Fruit fly (Drosophila melanogaster) whole organism, embryonic: Measurements from ENCODE around the gene CG3348.
A peak's percentile ranks its signal among the peaks of the same experiment; 100 is the strongest.

ENCODE experiments used
- CG1024 ChIP-seq: fragments of 200-800 bp; sonication (Bioruptor generic); IDR thresholded peaks from 2 replicates; pipeline ENCODE4 v1.3.6; 2022; ENCODE audit warnings: missing biosample characterization, missing genetic modification characterization
- CG10267 ChIP-seq: fragments of 200-800 bp; sonication (Bioruptor generic); optimal IDR thresholded peaks from 2 replicates; lab custom pipeline; 2018; ENCODE audit warnings: missing biosample characterization, mild to moderate bottlenecking, missing genetic modification characterization, moderate library complexity
- CG10462 ChIP-seq: fragments of 200-800 bp; sonication (Bioruptor generic); optimal IDR thresholded peaks from 2 replicates; lab custom pipeline; 2016; ENCODE audit warnings: missing biosample characterization, missing genetic modification characterization
- CG10543 ChIP-seq: fragments of 200-800 bp; sonication (Bioruptor generic); optimal IDR thresholded peaks from 3 replicates; lab custom pipeline; 2017; ENCODE audit warnings: missing biosample characterization, mild to moderate bottlenecking, missing genetic modification characterization, moderate library complexity
- CG11085 ChIP-seq: fragments of 200-800 bp; sonication (Bioruptor generic); IDR thresholded peaks from 2 replicates; pipeline ENCODE4 v1.3.6; 2022; ENCODE audit warnings: missing biosample characterization, missing genetic modification characterization
- CG11695 ChIP-seq: fragments of 200-800 bp; sonication (Bioruptor generic); IDR thresholded peaks from 3 replicates; pipeline ENCODE4 v1.3.6; 2022; ENCODE audit warnings: missing biosample characterization, missing genetic modification characterization
- CG15269 ChIP-seq: fragments of 200-800 bp; sonication (Bioruptor generic); optimal IDR thresholded peaks from 2 replicates; lab custom pipeline; 2018; ENCODE audit warnings: missing biosample characterization, mild to moderate bottlenecking, missing genetic modification characterization, moderate library complexity
- CG16813 ChIP-seq: fragments of 200-800 bp; sonication (Bioruptor generic); IDR thresholded peaks from 3 replicates; pipeline ENCODE4 v1.3.6; 2022; ENCODE audit warnings: missing biosample characterization, missing genetic modification characterization; ENCODE audit not compliant: partially characterized antibody
- CG17328 ChIP-seq: fragments of 200-800 bp; sonication (Bioruptor generic); IDR thresholded peaks from 2 replicates; pipeline ENCODE4 v1.3.6; 2022; ENCODE audit warnings: missing biosample characterization, missing genetic modification characterization
- CG17385 ChIP-seq: fragments of 200-800 bp; sonication (Bioruptor generic); optimal IDR thresholded peaks from 3 replicates; lab custom pipeline; 2018; ENCODE audit warnings: missing biosample characterization, mild to moderate bottlenecking, missing genetic modification characterization
- CG2678 ChIP-seq: fragments of 200-800 bp; sonication (Bioruptor generic); optimal IDR thresholded peaks from 3 replicates; lab custom pipeline; 2019; ENCODE audit warnings: missing biosample characterization, mild to moderate bottlenecking, missing genetic modification characterization, moderate library complexity
- CG31365 ChIP-seq: fragments of 200-800 bp; sonication (Bioruptor generic); optimal IDR thresholded peaks from 2 replicates; lab custom pipeline; 2018; ENCODE audit warnings: missing biosample characterization, mild to moderate bottlenecking, missing genetic modification characterization
- CG32532 ChIP-seq: fragments of 200-800 bp; sonication (Bioruptor generic); IDR thresholded peaks from 2 replicates; pipeline ENCODE4 v1.3.6; 2022; ENCODE audit warnings: missing biosample characterization, missing genetic modification characterization
- CG3281 ChIP-seq: fragments of 200-800 bp; sonication (Bioruptor generic); optimal IDR thresholded peaks from 3 replicates; lab custom pipeline; 2017; ENCODE audit warnings: missing biosample characterization, mild to moderate bottlenecking, missing genetic modification characterization
- CG33557 ChIP-seq: fragments of 200-800 bp; sonication (Bioruptor generic); optimal IDR thresholded peaks from 2 replicates; lab custom pipeline; 2019; ENCODE audit warnings: missing biosample characterization, mild to moderate bottlenecking, missing genetic modification characterization, moderate library complexity
- CG3407 ChIP-seq: fragments of 200-800 bp; sonication (Bioruptor generic); optimal IDR thresholded peaks from 2 replicates; lab custom pipeline; 2018; ENCODE audit warnings: missing biosample characterization, mild to moderate bottlenecking, missing genetic modification characterization
- CG3726 ChIP-seq: fragments of 200-800 bp; sonication (Bioruptor generic); IDR thresholded peaks from 3 replicates; pipeline ENCODE4, ENCODE4 v1.3.6; 2022; ENCODE audit warnings: missing biosample characterization, missing genetic modification characterization
- CG4360 ChIP-seq: fragments of 200-800 bp; sonication (Bioruptor generic); IDR thresholded peaks from 2 replicates; pipeline ENCODE4 v1.3.6; 2022; ENCODE audit warnings: missing biosample characterization, missing genetic modification characterization
- CG4820 ChIP-seq: fragments of 200-800 bp; sonication (Bioruptor generic); optimal IDR thresholded peaks from 3 replicates; lab custom pipeline; 2016; ENCODE audit warnings: missing biosample characterization, missing genetic modification characterization
- CG5180 ChIP-seq: fragments of 200-800 bp; sonication (Bioruptor generic); optimal IDR thresholded peaks from 3 replicates; lab custom pipeline; 2017; ENCODE audit warnings: missing biosample characterization, missing genetic modification characterization, mild to moderate bottlenecking, moderate library complexity, missing genetic modification reagents
- CG8089 ChIP-seq: fragments of 200-800 bp; sonication (Bioruptor generic); optimal IDR thresholded peaks from 3 replicates; lab custom pipeline; 2016; ENCODE audit warnings: missing biosample characterization, missing genetic modification characterization
- CG9609 ChIP-seq: fragments of 200-800 bp; sonication (Bioruptor generic); optimal IDR thresholded peaks from 3 replicates; lab custom pipeline; 2016; ENCODE audit warnings: missing biosample characterization, missing genetic modification characterization
- CG9797 ChIP-seq: fragments of 200-800 bp; sonication (Bioruptor generic); optimal IDR thresholded peaks from 3 replicates; lab custom pipeline; 2018; ENCODE audit warnings: missing biosample characterization, mild to moderate bottlenecking, missing genetic modification characterization
- CkIIα-i1 ChIP-seq: fragments of 200-800 bp; sonication (Bioruptor generic); IDR thresholded peaks from 2 replicates; pipeline ENCODE4 v1.3.6; 2022; ENCODE audit warnings: missing biosample characterization, missing genetic modification characterization
- Doc2 ChIP-seq: fragments of 200-800 bp; sonication (Bioruptor generic); IDR thresholded peaks from 2 replicates; pipeline ENCODE4 v1.3.6; 2022; ENCODE audit warnings: missing biosample characterization, missing genetic modification characterization
- HmgZ ChIP-seq: fragments of 200-800 bp; sonication (Bioruptor generic); optimal IDR thresholded peaks from 2 replicates; lab custom pipeline; 2018; ENCODE audit warnings: missing biosample characterization, mild to moderate bottlenecking, missing genetic modification characterization
- Max ChIP-seq: fragments of 200-800 bp; sonication (Bioruptor generic); optimal IDR thresholded peaks from 2 replicates; lab custom pipeline; 2016; ENCODE audit warnings: missing biosample characterization, mild to moderate bottlenecking, missing genetic modification characterization
- Mes4 ChIP-seq: fragments of 200-800 bp; sonication (Bioruptor generic); optimal IDR thresholded peaks from 2 replicates; lab custom pipeline; 2016; ENCODE audit warnings: missing biosample characterization, missing genetic modification characterization
- NC2α ChIP-seq: fragments of 200-800 bp; sonication (Bioruptor generic); optimal IDR thresholded peaks from 2 replicates; lab custom pipeline; 2016; ENCODE audit warnings: missing biosample characterization, missing genetic modification characterization
- Ptx1 ChIP-seq: fragments of 200-800 bp; sonication (Bioruptor generic); IDR thresholded peaks from 2 replicates; pipeline ENCODE4 v1.3.6; 2022; ENCODE audit warnings: missing biosample characterization, missing genetic modification characterization
- Sox100B ChIP-seq: fragments of 200-800 bp; sonication (Bioruptor generic); optimal IDR thresholded peaks from 3 replicates; lab custom pipeline; 2018; ENCODE audit warnings: missing biosample characterization, mild to moderate bottlenecking, missing genetic modification characterization
- ash1 ChIP-seq: fragments of 200-800 bp; sonication (Bioruptor generic); optimal IDR thresholded peaks from 2 replicates; lab custom pipeline; 2018; ENCODE audit warnings: missing biosample characterization, mild to moderate bottlenecking, missing genetic modification characterization
- az2 ChIP-seq: fragments of 200-800 bp; sonication (Bioruptor generic); optimal IDR thresholded peaks from 3 replicates; lab custom pipeline; 2016; ENCODE audit warnings: missing biosample characterization, missing genetic modification characterization
- cas ChIP-seq: fragments of 200-800 bp; sonication (Bioruptor generic); IDR thresholded peaks from 2 replicates; pipeline ENCODE4 v1.3.6; 2022; ENCODE audit warnings: missing biosample characterization, missing genetic modification characterization
- danr ChIP-seq: fragments of 200-800 bp; sonication (Bioruptor generic); IDR thresholded peaks from 2 replicates; pipeline ENCODE4 v1.3.6; 2022; ENCODE audit warnings: missing biosample characterization, missing genetic modification characterization
- disco-r ChIP-seq: fragments of 200-800 bp; sonication (Bioruptor generic); optimal IDR thresholded peaks from 2 replicates; lab custom pipeline; 2016; ENCODE audit warnings: missing biosample characterization, missing genetic modification characterization
- fd96Cb ChIP-seq: fragments of 200-800 bp; sonication (Bioruptor generic); optimal IDR thresholded peaks from 2 replicates; lab custom pipeline; 2018; ENCODE audit warnings: missing biosample characterization, mild to moderate bottlenecking, missing genetic modification characterization, moderate library complexity
- gsb ChIP-seq: fragments of 200-800 bp; sonication (Bioruptor generic); IDR thresholded peaks from 2 replicates; pipeline ENCODE4 v1.3.6; 2022; ENCODE audit warnings: missing biosample characterization, missing genetic modification characterization
- gsb-n ChIP-seq: fragments of 200-800 bp; sonication (Bioruptor generic); optimal IDR thresholded peaks from 3 replicates; lab custom pipeline; 2018; ENCODE audit warnings: missing biosample characterization, mild to moderate bottlenecking, missing genetic modification characterization
- klu ChIP-seq: fragments of 200-800 bp; sonication (Bioruptor generic); IDR thresholded peaks from 2 replicates; pipeline ENCODE4 v1.3.6; 2022; ENCODE audit warnings: missing biosample characterization, missing genetic modification characterization
- lbe ChIP-seq: fragments of 200-800 bp; sonication (Bioruptor generic); optimal IDR thresholded peaks from 2 replicates; lab custom pipeline; 2016; ENCODE audit warnings: missing biosample characterization, mild to moderate bottlenecking, missing genetic modification characterization
- ranshi ChIP-seq: fragments of 200-800 bp; sonication (Bioruptor generic); IDR thresholded peaks from 2 replicates; pipeline ENCODE4 v1.3.6; 2022; ENCODE audit warnings: missing biosample characterization, missing genetic modification characterization
- repo ChIP-seq: fragments of 200-800 bp; sonication (Bioruptor generic); optimal IDR thresholded peaks from 2 replicates; lab custom pipeline; 2016; ENCODE audit warnings: missing biosample characterization, missing genetic modification characterization
- sc ChIP-seq, 3 experiments: fragments of >200 bp in 2 of 3; fragments of 200-800 bp in 1 of 3; sonication (Bioruptor generic) in 1 of 3; optimal IDR thresholded peaks; 2 replicates in 2 of 3; 3 replicates in 1 of 3; lab custom pipeline; 2017; ENCODE audit warnings: mild to moderate bottlenecking in 1 of 3, missing biosample characterization in 1 of 3, missing genetic modification characterization in 1 of 3, missing genetic modification reagents in 1 of 3
- sd ChIP-seq: fragments of 200-800 bp; sonication (Bioruptor generic); optimal IDR thresholded peaks from 3 replicates; lab custom pipeline; 2018; ENCODE audit warnings: missing biosample characterization, mild to moderate bottlenecking, missing genetic modification characterization, moderate library complexity
- slp2 ChIP-seq: fragments of 200-800 bp; sonication (Bioruptor generic); optimal IDR thresholded peaks from 2 replicates; lab custom pipeline; 2016; ENCODE audit warnings: missing biosample characterization, missing genetic modification characterization
- sob ChIP-seq: fragments of 200-800 bp; sonication (Bioruptor generic); IDR thresholded peaks from 2 replicates; pipeline ENCODE4 v1.3.6; 2022; ENCODE audit warnings: missing biosample characterization, missing genetic modification characterization
- vnd ChIP-seq: fragments of 200-800 bp; sonication (Bioruptor generic); IDR thresholded peaks from 3 replicates; pipeline ENCODE4 v1.3.6; 2022; ENCODE audit warnings: missing biosample characterization, missing genetic modification characterization; ENCODE audit not compliant: partially characterized antibody

Gene CG3348

DNA sequence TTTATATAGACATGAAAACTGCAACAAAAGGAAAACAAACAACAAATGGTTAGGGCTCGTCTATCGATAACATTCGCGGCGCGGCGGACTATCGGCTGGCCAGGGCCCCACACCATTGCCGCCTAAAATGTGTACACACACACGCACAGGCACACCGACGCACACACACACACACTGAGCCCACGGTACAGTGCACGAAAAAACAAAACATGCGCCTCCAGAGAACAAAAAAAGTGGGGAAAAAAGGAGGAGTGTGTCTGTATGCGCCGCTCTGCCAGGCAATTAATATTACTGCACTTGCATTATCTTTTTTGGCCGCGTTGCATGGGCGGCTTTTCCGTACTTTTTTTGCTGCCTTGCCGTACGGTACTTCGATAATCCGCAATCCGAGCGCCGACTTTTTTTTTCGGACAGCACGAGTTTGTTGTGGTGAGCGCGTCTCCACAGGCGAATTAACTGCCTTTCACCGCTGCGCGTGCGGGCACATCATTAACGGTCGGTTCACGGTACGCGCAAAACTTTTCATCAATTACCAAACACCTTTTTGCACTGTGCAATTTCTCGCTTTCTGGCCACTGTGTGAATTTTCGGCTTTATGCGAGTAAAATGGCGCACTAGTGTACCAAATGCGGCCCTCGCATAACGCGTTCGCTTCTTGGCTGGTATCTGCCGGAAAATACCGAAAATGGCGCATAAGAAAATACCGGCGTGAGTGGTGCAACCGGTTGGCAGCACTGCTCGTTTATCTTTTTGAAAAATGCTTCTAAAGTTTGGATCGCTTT lies 28.4 kb downstream of the CG3348 start, which contains the start of gene woc (continued):
- TF ChIP-seq CG3407 (GFP tag; lab: Kevin White, UChicago) (peak; percentile 8), CG16813 (GFP tag; lab: Robert Waterston, UW) (peak; percentile 71), klu (GFP tag; lab: Robert Waterston, UW) (no peak), CG10267 (tag; lab: Kevin White, UChicago) (peak; percentile 23), CG9609 (GFP tag; lab: Kevin White, UChicago) (peak; percentile 43), Max (GFP tag; lab: Kevin White, UChicago) (peak; percentile 48), CG32532 (GFP tag; lab: Robert Waterston, UW) (peak; percentile 68; the same call in 1 of the 2 replicates), Mes4 (no peak), CG9797 (peak; percentile 89), CG11695 (peak; percentile 85; the same call in 2 of the 3 replicates), CG15269 (no peak), sc (optimal IDR thresholded peaks at IDR 0.05; lab: Kevin White, UChicago) (no peak), sc (GFP tag; optimal IDR thresholded peaks at IDR 0.05; lab: Kevin White, UChicago) (no peak), CG1024 (GFP tag; lab: Robert Waterston, UW) (0 out of 2 replicates have a peak, but pooled peaks have one; percentile 2), CG3726 (GFP tag; lab: Robert Waterston, UW) (peak; percentile 55; the same call in 1 of the 3 replicates), vnd (GFP tag; lab: Robert Waterston, UW) (peak; percentile 80), danr (GFP tag; lab: Robert Waterston, UW) (peak; percentile 60; the same call in 1 of the 2 replicates), CG17385 (GFP tag; lab: Kevin White, UChicago) (no peak), Doc2 (no peak), CG8089 (no peak), CkIIα-i1 (no peak), sd (tag; lab: Kevin White, UChicago) (no peak), lbe (GFP tag; lab: Kevin White, UChicago) (no peak), Ptx1 (GFP tag; lab: Robert Waterston, UW) (peak; percentile 50), CG5180 (GFP tag; lab: Kevin White, UChicago) (no peak), ranshi (GFP tag; lab: Robert Waterston, UW) (no peak; the same call in 1 of the 2 replicates), repo (GFP tag; lab: Kevin White, UChicago) (peak; percentile 46), sob (peak; percentile 19; the same call in 1 of the 2 replicates), CG2678 (tag; lab: Kevin White, UChicago) (no peak), CG11085 (GFP tag; lab: Robert Waterston, UW) (no peak), az2 (GFP tag; lab: Kevin White, UChicago) (peak; percentile 27), cas (0 out of 2 replicates have a peak, but pooled peaks have one; percentile 14), gsb-n (tag; lab: Kevin White, UChicago) (no peak), disco-r (peak; percentile 4), CG4360 (GFP tag; lab: Robert Waterston, UW) (no peak), CG31365 (tag; lab: Kevin White, UChicago) (no peak), gsb (GFP tag; lab: Robert Waterston, UW) (no peak), CG10462 (GFP tag; lab: Kevin White, UChicago) (peak; percentile 6), CG4820 (GFP tag; lab: Kevin White, UChicago) (no peak), fd96Cb (tag; lab: Kevin White, UChicago) (no peak), CG33557 (GFP tag; lab: Kevin White, UChicago) (no peak), slp2 (GFP tag; lab: Kevin White, UChicago) (peak; percentile 32), ash1 (GFP tag; lab: Kevin White, UChicago) (no peak), HmgZ (tag; lab: Kevin White, UChicago) (peak; percentile 49), CG17328 (peak; percentile 61), CG3281 (GFP tag; lab: Kevin White, UChicago) (peak; percentile 46), NC2α (GFP tag; lab: Kevin White, UChicago) (peak; percentile 55), CG10543 (GFP tag; lab: Kevin White, UChicago) (no peak), Sox100B (GFP tag; lab: Kevin White, UChicago) (no peak)
